Worm (Caenorhabditis elegans) whole organism, L4/young adult: ENCODE data around the gene C33E10.8.
"Not testable (repeated sequence)": the region's sequence is repeated elsewhere in the genome, so short reads cannot be mapped to it uniquely, and the experiment has no call there.

Source experiments
- W03F9.2 ChIP-seq: fragments of 150-350 bp; optimal IDR thresholded peaks from 2 replicates; lab custom pipeline; 2014; ENCODE audit warnings: missing biosample characterization, missing genetic modification characterization
- dao-5 ChIP-seq: sonication (generic microtip); optimal IDR thresholded peaks from 2 replicates; lab custom pipeline; 2016; ENCODE audit warnings: missing genotype, missing genetic modification characterization, moderate library complexity, missing compliant biosample characterization

ce11 chrX:17310730-17311312 lies 16.2 kb upstream of the C33E10.8 start, which contains the start of gene C53C11.4:
- not testable (repeated sequence) for TF ChIP-seq W03F9.2, dao-5 (tag; lab: Kevin White, UChicago)
